Worm (Caenorhabditis elegans) whole organism, young adult: ENCODE results near the gene F09G2.8.
A peak's percentile ranks its signal among the peaks of the same experiment; 100 is the strongest.

ENCODE experiments used
- C06A6.2 ChIP-seq: fragments of 200-800 bp; sonication (Bioruptor generic); conservative IDR thresholded peaks from 2 replicates; pipeline ENCODE4 v1.3.6; 2022; ENCODE audit warnings: missing genetic modification characterization, missing compliant biosample characterization
- C17E4.6 ChIP-seq: fragments of 200-800 bp; sonication (Bioruptor generic); IDR thresholded peaks from 2 replicates; pipeline ENCODE4 v1.3.6; 2022; ENCODE audit warnings: missing genetic modification reagents, missing genetic modification characterization, missing compliant biosample characterization
- F57A8.1 ChIP-seq: fragments of 200-800 bp; sonication (Bioruptor generic); optimal IDR thresholded peaks from 2 replicates; lab custom pipeline; 2018; ENCODE audit warnings: mild to moderate bottlenecking, missing genetic modification characterization, moderate library complexity, missing compliant biosample characterization
- K12H6.12 ChIP-seq: fragments of 200-800 bp; sonication (Bioruptor generic); optimal IDR thresholded peaks from 2 replicates; lab custom pipeline; 2018; ENCODE audit warnings: mild to moderate bottlenecking, missing genetic modification characterization, missing compliant biosample characterization
- T07F8.4 ChIP-seq: sonication (generic microtip); optimal IDR thresholded peaks from 2 replicates; lab custom pipeline; 2016; ENCODE audit warnings: mild to moderate bottlenecking, missing genetic modification characterization, moderate library complexity, missing compliant biosample characterization
- Y56A3A.18 ChIP-seq: fragments of 200-800 bp; sonication (Bioruptor generic); IDR thresholded peaks from 2 replicates; pipeline ENCODE4 v1.3.6; 2022; ENCODE audit warnings: missing genetic modification reagents, missing genetic modification characterization, missing compliant biosample characterization
- ZK185.1 ChIP-seq: sonication (generic microtip); optimal IDR thresholded peaks from 2 replicates; lab custom pipeline; 2016; ENCODE audit warnings: mild to moderate bottlenecking, missing genetic modification characterization, missing compliant biosample characterization; ENCODE audit not compliant: poor library complexity, severe bottlenecking
- ama-1 ChIP-seq, 3 experiments: fragments of 150-350 bp in 1 of 3; sonication (generic microtip) in 2 of 3; optimal IDR thresholded peaks; 2 replicates each; lab custom pipeline; 2014 to 2018; ENCODE audit warnings: missing biosample characterization in 2 of 3, missing genetic modification characterization in 2 of 3, missing genetic modification reagents in 2 of 3
- athp-1 ChIP-seq: sonication (generic microtip); optimal IDR thresholded peaks from 2 replicates; lab custom pipeline; 2017; ENCODE audit warnings: mild to moderate bottlenecking, missing genetic modification characterization, missing compliant biosample characterization
- attf-5 ChIP-seq: fragments of 200-800 bp; sonication (Bioruptor generic); optimal IDR thresholded peaks from 2 replicates; lab custom pipeline; 2018; ENCODE audit warnings: mild to moderate bottlenecking, missing genetic modification characterization, missing compliant biosample characterization
- attf-6 ChIP-seq: fragments of 200-800 bp; sonication (Bioruptor generic); IDR thresholded peaks from 2 replicates; pipeline ENCODE4 v1.3.6; 2022; ENCODE audit warnings: missing genetic modification reagents, missing genetic modification characterization, missing compliant biosample characterization
- bed-1 ChIP-seq: fragments of 200-800 bp; sonication (Bioruptor generic); IDR thresholded peaks from 2 replicates; pipeline ENCODE4 v1.3.6; 2022; ENCODE audit warnings: missing genetic modification reagents, missing genetic modification characterization, missing compliant biosample characterization
- cebp-2 ChIP-seq: fragments of 200-800 bp; sonication (Bioruptor generic); IDR thresholded peaks from 2 replicates; pipeline ENCODE4 v1.3.6; 2022; ENCODE audit warnings: missing genetic modification characterization, missing compliant biosample characterization
- ceh-100 ChIP-seq: fragments of 200-800 bp; sonication (Bioruptor generic); IDR thresholded peaks from 2 replicates; pipeline ENCODE4 v1.3.6; 2022; ENCODE audit warnings: missing genetic modification reagents, missing genetic modification characterization, missing compliant biosample characterization
- ceh-27 ChIP-seq: fragments of 200-800 bp; sonication (Bioruptor generic); optimal IDR thresholded peaks from 2 replicates; lab custom pipeline; 2018; ENCODE audit warnings: mild to moderate bottlenecking, missing genetic modification characterization, moderate library complexity, missing compliant biosample characterization
- ceh-40 ChIP-seq: fragments of 200-800 bp; sonication (Bioruptor generic); IDR thresholded peaks from 2 replicates; pipeline ENCODE4 v1.3.6; 2022; ENCODE audit warnings: missing genetic modification characterization, missing compliant biosample characterization
- ceh-79 ChIP-seq: sonication (generic microtip); optimal IDR thresholded peaks from 2 replicates; lab custom pipeline; 2017; ENCODE audit warnings: mild to moderate bottlenecking, missing genetic modification characterization, missing compliant biosample characterization
- chd-7 ChIP-seq: sonication (generic microtip); optimal IDR thresholded peaks from 2 replicates; lab custom pipeline; 2016; ENCODE audit warnings: mild to moderate bottlenecking, missing genetic modification characterization, moderate library complexity, missing compliant biosample characterization
- die-1 ChIP-seq: sonication (generic microtip); optimal IDR thresholded peaks from 2 replicates; lab custom pipeline; 2016; ENCODE audit warnings: missing genotype, mild to moderate bottlenecking, missing genetic modification characterization, missing compliant biosample characterization
- egrh-3 ChIP-seq: fragments of 200-800 bp; sonication (Bioruptor generic); IDR thresholded peaks from 2 replicates; pipeline ENCODE4 v1.3.6; 2022; ENCODE audit warnings: missing genetic modification reagents, missing genetic modification characterization, missing compliant biosample characterization
- ekl-4 ChIP-seq: fragments of 200-800 bp; sonication (Bioruptor generic); IDR thresholded peaks from 2 replicates; pipeline ENCODE4 v1.3.6; 2022; ENCODE audit warnings: missing genetic modification reagents, missing genetic modification characterization, missing compliant biosample characterization
- ets-4 ChIP-seq: fragments of 200-800 bp; sonication (Bioruptor generic); optimal IDR thresholded peaks from 2 replicates; lab custom pipeline; 2018; ENCODE audit warnings: mild to moderate bottlenecking, missing genetic modification characterization, missing compliant biosample characterization
- fkh-3 ChIP-seq: sonication (generic microtip); optimal IDR thresholded peaks from 2 replicates; lab custom pipeline; 2016; ENCODE audit warnings: mild to moderate bottlenecking, missing genetic modification characterization, missing compliant biosample characterization
- hrde-1 ChIP-seq: sonication (generic microtip); optimal IDR thresholded peaks from 2 replicates; lab custom pipeline; 2016; ENCODE audit warnings: missing genetic modification characterization, mild to moderate bottlenecking, missing compliant biosample characterization, moderate library complexity, missing genotype, missing genetic modification reagents, borderline replicate concordance
- lag-1 ChIP-seq: fragments of 200-800 bp; sonication (Bioruptor generic); IDR thresholded peaks from 2 replicates; pipeline ENCODE4 v1.3.6; 2022; ENCODE audit warnings: missing genetic modification reagents, missing genetic modification characterization, missing compliant biosample characterization
- lin-40 ChIP-seq: sonication (generic microtip); optimal IDR thresholded peaks from 2 replicates; lab custom pipeline; 2016; ENCODE audit warnings: missing genetic modification characterization, mild to moderate bottlenecking, missing compliant biosample characterization, missing genotype, missing genetic modification reagents
- lsl-1 ChIP-seq: fragments of 200-800 bp; sonication (Bioruptor generic); optimal IDR thresholded peaks from 2 replicates; lab custom pipeline; 2018; ENCODE audit warnings: mild to moderate bottlenecking, missing genetic modification characterization, moderate library complexity, missing compliant biosample characterization
- madf-6 ChIP-seq: fragments of 200-800 bp; sonication (Bioruptor generic); IDR thresholded peaks from 2 replicates; pipeline ENCODE4 v1.3.6; 2022; ENCODE audit warnings: missing genetic modification reagents, missing genetic modification characterization, missing compliant biosample characterization
- madf-8 ChIP-seq: fragments of 200-800 bp; sonication (Bioruptor generic); conservative IDR thresholded peaks from 2 replicates; pipeline ENCODE4 v1.3.6; 2022; ENCODE audit warnings: missing genetic modification reagents, missing genetic modification characterization, missing compliant biosample characterization
- mcd-1 ChIP-seq: fragments of 200-800 bp; sonication (Bioruptor generic); IDR thresholded peaks from 2 replicates; pipeline ENCODE4 v1.3.6; 2022; ENCODE audit warnings: missing genetic modification reagents, missing genetic modification characterization, missing compliant biosample characterization
- nhr-179 ChIP-seq: sonication (generic microtip); optimal IDR thresholded peaks from 2 replicates; lab custom pipeline; 2016; ENCODE audit warnings: mild to moderate bottlenecking, missing genetic modification characterization, missing compliant biosample characterization
- pbrm-1 ChIP-seq: fragments of 200-800 bp; sonication (Bioruptor generic); IDR thresholded peaks from 2 replicates; pipeline ENCODE4 v1.3.6; 2022; ENCODE audit warnings: missing genetic modification reagents, missing genetic modification characterization, missing compliant biosample characterization
- pha-4 ChIP-seq: fragments of 150-350 bp; sonication (generic microtip); optimal IDR thresholded peaks from 2 replicates; lab custom pipeline; 2014; ENCODE audit warnings: missing biosample characterization, missing genetic modification reagents, missing genetic modification characterization
- repo-1 ChIP-seq: sonication (generic microtip); optimal IDR thresholded peaks from 2 replicates; lab custom pipeline; 2017; ENCODE audit warnings: mild to moderate bottlenecking, missing genetic modification characterization, missing compliant biosample characterization
- snpc-1.1 ChIP-seq: sonication (generic microtip); optimal IDR thresholded peaks from 2 replicates; lab custom pipeline; 2017; ENCODE audit warnings: missing genetic modification characterization, mild to moderate bottlenecking, missing compliant biosample characterization, antibody characterized with exemption, moderate library complexity, missing genotype, missing genetic modification reagents; ENCODE audit not compliant: insufficient read depth
- snpc-1.3 ChIP-seq: sonication (generic microtip); optimal IDR thresholded peaks from 2 replicates; lab custom pipeline; 2017; ENCODE audit warnings: missing genetic modification characterization, mild to moderate bottlenecking, missing compliant biosample characterization, antibody characterized with exemption, moderate library complexity, missing genotype, missing genetic modification reagents; ENCODE audit not compliant: insufficient read depth
- snpc-4 ChIP-seq, 5 experiments: fragments of 150-350 bp in 1 of 5; sonication (generic microtip) in 4 of 5; optimal IDR thresholded peaks; 2 replicates each; lab custom pipeline; 2014 to 2018; ENCODE audit warnings: missing genetic modification characterization in 5 of 5, missing biosample characterization in 3 of 5, antibody characterized with exemption in 2 of 5, mild to moderate bottlenecking in 2 of 5, missing compliant biosample characterization in 2 of 5, missing genotype in 2 of 5, moderate library complexity in 2 of 5, missing genetic modification reagents in 1 of 5
- somi-1 ChIP-seq: fragments of 200-800 bp; sonication (Bioruptor generic); optimal IDR thresholded peaks from 2 replicates; lab custom pipeline; 2018; ENCODE audit warnings: mild to moderate bottlenecking, missing genetic modification characterization, missing compliant biosample characterization
- tbx-9 ChIP-seq: sonication (generic microtip); optimal IDR thresholded peaks from 2 replicates; lab custom pipeline; 2016; ENCODE audit warnings: borderline replicate concordance, missing genetic modification characterization, inconsistent platforms, missing compliant biosample characterization
- tlf-1 ChIP-seq: fragments of 200-800 bp; sonication (Bioruptor generic); optimal IDR thresholded peaks from 2 replicates; lab custom pipeline; 2018; ENCODE audit warnings: mild to moderate bottlenecking, missing genetic modification characterization, missing compliant biosample characterization
- unc-130 ChIP-seq: sonication (generic microtip); optimal IDR thresholded peaks from 2 replicates; lab custom pipeline; 2016; ENCODE audit warnings: missing genetic modification reagents, missing genetic modification characterization, missing compliant biosample characterization
- zfh-2 ChIP-seq: fragments of 200-800 bp; sonication (Bioruptor generic); conservative IDR thresholded peaks from 2 replicates; pipeline ENCODE4 v1.3.6; 2022; ENCODE audit warnings: missing genetic modification reagents, missing genetic modification characterization, missing compliant biosample characterization
- ztf-18 ChIP-seq: sonication (generic microtip); optimal IDR thresholded peaks from 2 replicates; lab custom pipeline; 2016; ENCODE audit warnings: missing genotype, mild to moderate bottlenecking, missing genetic modification characterization, missing compliant biosample characterization
- ztf-22 ChIP-seq: fragments of 200-800 bp; sonication (Bioruptor generic); optimal IDR thresholded peaks from 2 replicates; lab custom pipeline; 2018; ENCODE audit warnings: mild to moderate bottlenecking, missing genetic modification characterization, moderate library complexity, missing compliant biosample characterization
- ztf-25 ChIP-seq: fragments of 200-800 bp; sonication (Bioruptor generic); IDR thresholded peaks from 2 replicates; pipeline ENCODE4 v1.3.6; 2022; ENCODE audit warnings: missing genetic modification reagents, missing genetic modification characterization, missing compliant biosample characterization
- ztf-3 ChIP-seq: fragments of 200-800 bp; sonication (Bioruptor generic); optimal IDR thresholded peaks from 2 replicates; lab custom pipeline; 2018; ENCODE audit warnings: mild to moderate bottlenecking, missing genetic modification characterization, missing compliant biosample characterization
- ztf-6 ChIP-seq: fragments of 200-800 bp; sonication (Bioruptor generic); IDR thresholded peaks from 2 replicates; pipeline ENCODE4 v1.3.6; 2022; ENCODE audit warnings: missing genetic modification reagents, missing genetic modification characterization, missing compliant biosample characterization

Gene F09G2.8

ce11 chrV:7230847-7231246, 37.4 kb upstream of the F09G2.8 start, which contains the start of the genes gei-6 and krr-1 (continued):
- TF ChIP-seq somi-1 (no peak), F57A8.1 (GFP tag; lab: Kevin White, UChicago) (no peak), chd-7 (tag; lab: Kevin White, UChicago) (no peak), athp-1 (tag; lab: Kevin White, UChicago) (no peak), madf-8 (GFP tag; lab: Robert Waterston, UW) (no peak), zfh-2 (GFP tag; lab: Robert Waterston, UW) (peak; percentile 42; the same call in 1 of the 2 replicates), attf-6 (GFP tag; lab: Robert Waterston, UW) (no peak), ets-4 (no peak), ceh-100 (GFP tag; lab: Robert Waterston, UW) (no peak; the same call in 1 of the 2 replicates), unc-130 (GFP tag; lab: Kevin White, UChicago) (no peak), lag-1 (GFP tag; lab: Robert Waterston, UW) (no peak), ztf-6 (no peak), pbrm-1 (GFP tag; lab: Robert Waterston, UW) (peak; percentile 15; the same call in 1 of the 2 replicates), madf-6 (peak; percentile 55; the same call in 1 of the 2 replicates), attf-5 (peak; percentile 60), Y56A3A.18 (GFP tag; lab: Robert Waterston, UW) (no peak), C06A6.2 (no peak), ztf-22 (GFP tag; lab: Kevin White, UChicago) (no peak), C17E4.6 (GFP tag; lab: Robert Waterston, UW) (no peak), lsl-1 (no peak), lin-40 (no peak), ztf-3 (no peak), ekl-4 (GFP tag; lab: Robert Waterston, UW) (0 out of 2 replicates have a peak, but pooled peaks have one; percentile 36), tbx-9 (no peak), tlf-1 (GFP tag; lab: Kevin White, UChicago) (no peak), pha-4 (tag; lab: Kevin White, UChicago) (no peak), ceh-40 (GFP tag; lab: Robert Waterston, UW) (no peak), cebp-2 (GFP tag; lab: Robert Waterston, UW) (no peak), hrde-1 (tag; lab: Kevin White, UChicago) (no peak), egrh-3 (GFP tag; lab: Robert Waterston, UW) (0 out of 2 replicates have a peak, but pooled peaks have one; percentile 34), ztf-18 (tag; lab: Kevin White, UChicago) (no peak), ztf-25 (GFP tag; lab: Robert Waterston, UW) (no peak), nhr-179 (tag; lab: Kevin White, UChicago) (no peak), ama-1 (optimal IDR thresholded peaks at IDR 0.05; lab: Kevin White, UChicago) (no peak), ama-1 (GFP tag; optimal IDR thresholded peaks at IDR 0.05; lab: Kevin White, UChicago) (no peak), ZK185.1 (tag; lab: Kevin White, UChicago) (peak; percentile 52), fkh-3 (tag; lab: Kevin White, UChicago) (no peak), ceh-27 (GFP tag; lab: Kevin White, UChicago) (peak; percentile 9), snpc-4 (GFP tag; optimal IDR thresholded peaks at IDR 0.05; lab: Kevin White, UChicago) (peak; percentile 9), snpc-4 (tag; optimal IDR thresholded peaks at IDR 0.05; lab: Kevin White, UChicago) (peak in 2 of 4 experiments; percentile 2 to 17), ceh-79 (tag; lab: Kevin White, UChicago) (no peak), K12H6.12 (tag; lab: Kevin White, UChicago) (no peak), T07F8.4 (tag; lab: Kevin White, UChicago) (no peak), mcd-1 (GFP tag; lab: Robert Waterston, UW) (peak; percentile 65), snpc-1.1 (peak; percentile 50), repo-1 (tag; lab: Kevin White, UChicago) (no peak), die-1 (tag; lab: Kevin White, UChicago) (no peak), snpc-1.3 (tag; lab: Kevin White, UChicago) (peak; percentile 55), bed-1 (GFP tag; lab: Robert Waterston, UW) (no peak)
